Worm (Caenorhabditis elegans): ENCODE measurements around the gene dct-15.

- no peak for TF ChIP-seq him-1 (tag; optimal IDR thresholded peaks at IDR 0.05)
- TF ChIP-seq dao-5 (tag; optimal IDR thresholded peaks at IDR 0.05): no peak
Measured at ce11 chrIV:9854952-9855351, 44.4 kb upstream of the dct-15 start.
